Fruit fly (Drosophila melanogaster) whole organism, embryonic: ENCODE results near the gene TwdlC.

ENCODE experiments used
- Asciz ChIP-seq: fragments of 200-800 bp; sonication (Bioruptor generic); optimal IDR thresholded peaks from 2 replicates; lab custom pipeline; 2017; ENCODE audit warnings: missing biosample characterization, mild to moderate bottlenecking, missing genetic modification characterization, missing genetic modification reagents
- Bteb2 ChIP-seq: fragments of 200-800 bp; sonication (Bioruptor generic); optimal IDR thresholded peaks from 2 replicates; lab custom pipeline; 2016; ENCODE audit warnings: missing biosample characterization, missing genetic modification characterization
- CG10979 ChIP-seq: fragments of 200-800 bp; sonication (Bioruptor generic); optimal IDR thresholded peaks from 2 replicates; lab custom pipeline; 2018; ENCODE audit warnings: missing biosample characterization, mild to moderate bottlenecking, missing genetic modification characterization, moderate library complexity
- CG12219 ChIP-seq: fragments of 200-800 bp; sonication (Bioruptor generic); optimal IDR thresholded peaks from 3 replicates; lab custom pipeline; 2018; ENCODE audit warnings: missing biosample characterization, mild to moderate bottlenecking, missing genetic modification characterization
- CG12299 ChIP-seq: fragments of 200-800 bp; sonication (Bioruptor generic); optimal IDR thresholded peaks from 2 replicates; lab custom pipeline; 2018; ENCODE audit warnings: missing biosample characterization, mild to moderate bottlenecking, missing genetic modification characterization
- CG12391 ChIP-seq: fragments of 200-800 bp; sonication (Bioruptor generic); optimal IDR thresholded peaks from 3 replicates; lab custom pipeline; 2018; ENCODE audit warnings: missing biosample characterization, mild to moderate bottlenecking, missing genetic modification characterization, moderate library complexity
- CG12659 ChIP-seq: fragments of 200-800 bp; sonication (Bioruptor generic); optimal IDR thresholded peaks from 3 replicates; lab custom pipeline; 2017; ENCODE audit warnings: mild to moderate bottlenecking, missing biosample characterization, missing genetic modification reagents, missing genetic modification characterization
- CG12769 ChIP-seq: fragments of 200-800 bp; sonication (Bioruptor generic); optimal IDR thresholded peaks from 2 replicates; lab custom pipeline; 2019; ENCODE audit warnings: missing biosample characterization, mild to moderate bottlenecking, missing genetic modification characterization, moderate library complexity
- CG13624 ChIP-seq: fragments of 200-800 bp; sonication (Bioruptor generic); optimal IDR thresholded peaks from 2 replicates; lab custom pipeline; 2016; ENCODE audit warnings: missing biosample characterization, missing genetic modification characterization
- CG15073 ChIP-seq: fragments of 200-800 bp; sonication (Bioruptor generic); optimal IDR thresholded peaks from 2 replicates; lab custom pipeline; 2016; ENCODE audit warnings: missing biosample characterization, missing genetic modification characterization
- CG1647 ChIP-seq: fragments of 200-800 bp; sonication (Bioruptor generic); optimal IDR thresholded peaks from 3 replicates; lab custom pipeline; 2016; ENCODE audit warnings: missing biosample characterization, missing genetic modification characterization
- CG17385 ChIP-seq: fragments of 200-800 bp; sonication (Bioruptor generic); optimal IDR thresholded peaks from 3 replicates; lab custom pipeline; 2018; ENCODE audit warnings: missing biosample characterization, mild to moderate bottlenecking, missing genetic modification characterization
- CG17612 ChIP-seq: fragments of 200-800 bp; sonication (Bioruptor generic); IDR thresholded peaks from 2 replicates; pipeline ENCODE4 v1.3.6; 2022; ENCODE audit warnings: missing biosample characterization, missing genetic modification characterization
- CG1832 ChIP-seq: fragments of 200-800 bp; sonication (Bioruptor generic); optimal IDR thresholded peaks from 2 replicates; lab custom pipeline; 2017; ENCODE audit warnings: missing biosample characterization, mild to moderate bottlenecking, missing genetic modification characterization, inconsistent platforms
- CG2678 ChIP-seq: fragments of 200-800 bp; sonication (Bioruptor generic); optimal IDR thresholded peaks from 3 replicates; lab custom pipeline; 2019; ENCODE audit warnings: missing biosample characterization, mild to moderate bottlenecking, missing genetic modification characterization, moderate library complexity
- CG34422 ChIP-seq: fragments of 200-800 bp; sonication (Bioruptor generic); IDR thresholded peaks from 3 replicates; pipeline ENCODE4 v1.3.6; 2022; ENCODE audit warnings: missing biosample characterization, missing genetic modification characterization
- CG7745 ChIP-seq: fragments of 200-800 bp; sonication (Bioruptor generic); optimal IDR thresholded peaks from 2 replicates; lab custom pipeline; 2018; ENCODE audit warnings: missing biosample characterization, mild to moderate bottlenecking, missing genetic modification characterization, moderate library complexity
- CG9727 ChIP-seq: fragments of 200-800 bp; sonication (Bioruptor generic); optimal IDR thresholded peaks from 3 replicates; lab custom pipeline; 2017; ENCODE audit warnings: missing biosample characterization, mild to moderate bottlenecking, missing genetic modification characterization
- Dek ChIP-seq: fragments of 200-800 bp; sonication (Bioruptor generic); optimal IDR thresholded peaks from 3 replicates; lab custom pipeline; 2019; ENCODE audit warnings: missing biosample characterization, mild to moderate bottlenecking, missing genetic modification characterization, moderate library complexity
- Drgx ChIP-seq: fragments of 200-800 bp; sonication (Bioruptor generic); IDR thresholded peaks from 2 replicates; pipeline ENCODE4 v1.3.6; 2022; ENCODE audit warnings: missing biosample characterization, missing genetic modification characterization
- Gug ChIP-seq: fragments of 200-800 bp; sonication (Bioruptor generic); IDR thresholded peaks from 4 replicates; pipeline ENCODE4 v1.3.6; 2022; ENCODE audit warnings: missing biosample characterization, missing genetic modification characterization
- HLH54F ChIP-seq: fragments of 200-800 bp; sonication (Bioruptor generic); optimal IDR thresholded peaks from 3 replicates; lab custom pipeline; 2016; ENCODE audit warnings: missing biosample characterization, missing genetic modification characterization
- HmgZ ChIP-seq: fragments of 200-800 bp; sonication (Bioruptor generic); optimal IDR thresholded peaks from 2 replicates; lab custom pipeline; 2018; ENCODE audit warnings: missing biosample characterization, mild to moderate bottlenecking, missing genetic modification characterization
- Jarid2 ChIP-seq: fragments of 200-800 bp; sonication (Bioruptor generic); optimal IDR thresholded peaks from 3 replicates; lab custom pipeline; 2017; ENCODE audit warnings: mild to moderate bottlenecking, missing biosample characterization, missing genetic modification reagents, missing genetic modification characterization
- MESR4 ChIP-seq: fragments of 200-800 bp; sonication (Bioruptor generic); optimal IDR thresholded peaks from 2 replicates; lab custom pipeline; 2018; ENCODE audit warnings: missing biosample characterization, mild to moderate bottlenecking, missing genetic modification characterization, moderate library complexity
- Med ChIP-seq: fragments of 200-800 bp; sonication (Bioruptor generic); peaks from one replicate; lab custom pipeline; 2016; ENCODE audit warnings: missing biosample characterization, missing genetic modification characterization, mild to moderate bottlenecking, inconsistent platforms, moderate library complexity
- NK7.1 ChIP-seq: fragments of 200-800 bp; sonication (Bioruptor generic); optimal IDR thresholded peaks from 3 replicates; lab custom pipeline; 2016; ENCODE audit warnings: missing biosample characterization, missing genetic modification characterization
- Nf-YA ChIP-seq: fragments of 200-800 bp; sonication (Bioruptor generic); IDR thresholded peaks from 2 replicates; pipeline ENCODE4 v1.3.6; 2022; ENCODE audit warnings: missing biosample characterization, missing genetic modification characterization
- NfI ChIP-seq: fragments of 200-800 bp; sonication (Bioruptor generic); optimal IDR thresholded peaks from 3 replicates; lab custom pipeline; 2018; ENCODE audit warnings: missing biosample characterization, mild to moderate bottlenecking, missing genetic modification characterization, moderate library complexity
- Scr ChIP-seq: fragments of 200-800 bp; sonication (Bioruptor generic); IDR thresholded peaks from 2 replicates; pipeline ENCODE4 v1.3.6; 2022; ENCODE audit warnings: missing biosample characterization, missing genetic modification characterization; ENCODE audit not compliant: partially characterized antibody
- Sox102F ChIP-seq: fragments of 200-800 bp; sonication (Bioruptor generic); optimal IDR thresholded peaks from 2 replicates; lab custom pipeline; 2018; ENCODE audit warnings: missing biosample characterization, mild to moderate bottlenecking, missing genetic modification characterization, moderate library complexity
- Sry-δ ChIP-seq: fragments of 200-800 bp; sonication (Bioruptor generic); optimal IDR thresholded peaks from 2 replicates; lab custom pipeline; 2016; ENCODE audit warnings: missing biosample characterization, missing genetic modification characterization
- abd-A ChIP-seq: fragments of 200-800 bp; sonication (Bioruptor generic); optimal IDR thresholded peaks from 3 replicates; lab custom pipeline; 2019; ENCODE audit warnings: missing biosample characterization, mild to moderate bottlenecking, missing genetic modification characterization, moderate library complexity
- ci ChIP-seq: fragments of 200-800 bp; sonication (Bioruptor generic); IDR thresholded peaks from 3 replicates; pipeline ENCODE4 v1.3.6; 2022; ENCODE audit warnings: missing biosample characterization, missing genetic modification characterization
- cwo ChIP-seq: fragments of 200-800 bp; sonication (Bioruptor generic); optimal IDR thresholded peaks from 3 replicates; lab custom pipeline; 2017; ENCODE audit warnings: missing biosample characterization, missing genetic modification characterization, mild to moderate bottlenecking, moderate library complexity, missing genetic modification reagents
- ind ChIP-seq: fragments of 200-800 bp; sonication (Bioruptor generic); optimal IDR thresholded peaks from 3 replicates; lab custom pipeline; 2016; ENCODE audit warnings: missing biosample characterization, missing genetic modification characterization
- lab ChIP-seq: fragments of 200-800 bp; sonication (Bioruptor generic); optimal IDR thresholded peaks from 3 replicates; lab custom pipeline; 2017; ENCODE audit warnings: missing biosample characterization, missing genetic modification characterization, mild to moderate bottlenecking, moderate library complexity, missing genetic modification reagents
- lilli ChIP-seq: fragments of 200-800 bp; sonication (Bioruptor generic); optimal IDR thresholded peaks from 3 replicates; lab custom pipeline; 2016; ENCODE audit warnings: missing biosample characterization, missing genetic modification characterization
- row ChIP-seq: fragments of 200-800 bp; sonication (Bioruptor generic); IDR thresholded peaks from 3 replicates; pipeline ENCODE4 v1.3.6; 2022; ENCODE audit warnings: missing biosample characterization, missing genetic modification characterization
- run ChIP-seq: fragments of 200-800 bp; sonication (Bioruptor generic); optimal IDR thresholded peaks from 3 replicates; lab custom pipeline; 2018; ENCODE audit warnings: missing biosample characterization, mild to moderate bottlenecking, missing genetic modification characterization
- schlank ChIP-seq: fragments of 200-800 bp; sonication (Bioruptor generic); optimal IDR thresholded peaks from 2 replicates; lab custom pipeline; 2018; ENCODE audit warnings: missing biosample characterization, mild to moderate bottlenecking, missing genetic modification characterization
- sna ChIP-seq: fragments of 200-800 bp; sonication (Bioruptor generic); IDR thresholded peaks from 2 replicates; pipeline ENCODE4 v1.3.6; 2022; ENCODE audit warnings: missing biosample characterization, missing genetic modification characterization; ENCODE audit not compliant: partially characterized antibody
- ttk ChIP-seq: fragments of 200-800 bp; sonication (Bioruptor generic); IDR thresholded peaks from 2 replicates; pipeline ENCODE4 v2.1.2; 2022; ENCODE audit warnings: missing biosample characterization, missing genetic modification characterization
- tx ChIP-seq: fragments of 200-800 bp; sonication (Bioruptor generic); optimal IDR thresholded peaks from 2 replicates; lab custom pipeline; 2016; ENCODE audit warnings: missing biosample characterization, missing genetic modification characterization
- vnd ChIP-seq: fragments of 200-800 bp; sonication (Bioruptor generic); IDR thresholded peaks from 3 replicates; pipeline ENCODE4 v1.3.6; 2022; ENCODE audit warnings: missing biosample characterization, missing genetic modification characterization; ENCODE audit not compliant: partially characterized antibody
- vvl ChIP-seq: fragments of 200-800 bp; sonication (Bioruptor generic); IDR thresholded peaks from 2 replicates; pipeline ENCODE4 v1.3.6; 2022; ENCODE audit warnings: missing biosample characterization, missing genetic modification characterization
- zen2 ChIP-seq: fragments of 200-800 bp; sonication (Bioruptor generic); IDR thresholded peaks from 3 replicates; pipeline ENCODE4 v1.3.6; 2022; ENCODE audit warnings: missing biosample characterization, missing genetic modification characterization; ENCODE audit not compliant: partially characterized antibody

TwdlC gene

dm6 chr3R:26988412-26988981 lies 6.1 kb upstream of the TwdlC start, which contains the start of gene CG31075 (continued):
- no peak for TF ChIP-seq CG1832
- peak; percentile 61; the same call in 2 of the 3 replicates for TF ChIP-seq ci (GFP tag; lab: Robert Waterston, UW)
- peak; percentile 15 for TF ChIP-seq CG10979 (tag; lab: Kevin White, UChicago)
- peak; percentile 25 for TF ChIP-seq Jarid2 (GFP tag; lab: Kevin White, UChicago)
- TF ChIP-seq Scr: no peak
- peak; percentile 53; the same call in 1 of the 3 replicates for TF ChIP-seq CG34422 (GFP tag; lab: Robert Waterston, UW)
- peak; percentile 36; the same call in 1 of the 2 replicates for TF ChIP-seq ttk
- no peak for TF ChIP-seq CG12219 (GFP tag; lab: Kevin White, UChicago)
- TF ChIP-seq zen2: no peak
- peak; percentile 17 for TF ChIP-seq CG12659 (GFP tag; lab: Kevin White, UChicago)
- peak; percentile 41 for TF ChIP-seq CG9727 (GFP tag; lab: Kevin White, UChicago)
- no peak for TF ChIP-seq NK7.1 (GFP tag; lab: Kevin White, UChicago)
- TF ChIP-seq CG15073 (GFP tag; lab: Kevin White, UChicago): no peak
- peak; percentile 28; the same call in 2 of the 4 replicates for TF ChIP-seq Gug
- peak; percentile 41 for TF ChIP-seq CG12391 (tag; lab: Kevin White, UChicago)
- TF ChIP-seq ind (GFP tag; lab: Kevin White, UChicago): peak; percentile 56
- TF ChIP-seq HLH54F (GFP tag; lab: Kevin White, UChicago): peak; percentile 7
- no peak for TF ChIP-seq Sry-δ (GFP tag; lab: Kevin White, UChicago)

- TF ChIP-seq CG1647 (GFP tag; lab: Kevin White, UChicago) (no peak), row (GFP tag; lab: Robert Waterston, UW) (peak; percentile 82; the same call in 2 of the 3 replicates), CG2678 (tag; lab: Kevin White, UChicago) (peak; percentile 70), run (tag; lab: Kevin White, UChicago) (peak; percentile 30), vnd (no peak), Drgx (GFP tag; lab: Robert Waterston, UW) (peak; percentile 53; the same call in 1 of the 2 replicates), tx (GFP tag; lab: Kevin White, UChicago) (no peak), Asciz (peak; percentile 14), CG13624 (GFP tag; lab: Kevin White, UChicago) (no peak), Nf-YA (GFP tag; lab: Robert Waterston, UW) (no peak), CG12299 (tag; lab: Kevin White, UChicago) (no peak), Dek (tag; lab: Kevin White, UChicago) (peak; percentile 7), Bteb2 (no peak), abd-A (tag; lab: Kevin White, UChicago) (no peak), CG12769 (peak; percentile 15), CG34422 (GFP tag; lab: Robert Waterston, UW) (no peak), lab (GFP tag; lab: Kevin White, UChicago) (no peak), CG9727 (GFP tag; lab: Kevin White, UChicago) (no peak), HmgZ (tag; lab: Kevin White, UChicago) (peak; percentile 6), NfI (no peak), lilli (GFP tag; lab: Kevin White, UChicago) (peak; percentile 11), Sox102F (peak; percentile 53), Jarid2 (GFP tag; lab: Kevin White, UChicago) (no peak), CG7745 (tag; lab: Kevin White, UChicago) (no peak), MESR4 (GFP tag; lab: Kevin White, UChicago) (no peak), schlank (no peak), sna (GFP tag; lab: Robert Waterston, UW) (no peak), cwo (GFP tag; lab: Kevin White, UChicago) (no peak), Med (no peak), CG17385 (GFP tag; lab: Kevin White, UChicago) (peak; percentile 6), vvl (no peak), CG17612 (GFP tag; lab: Robert Waterston, UW) (no peak)
These were observed 4.7 kb upstream of the TwdlC start, which contains the start of gene CG31076 for dm6 chr3R:26989802-26990509. CG31076 (minus strand) TSS chr3R:26989852.
